Worm (Caenorhabditis elegans) whole organism, L1 larva: ENCODE measurements around the gene srw-33.

ENCODE experiments used
- C04F5.9 ChIP-seq: sonication (generic microtip); optimal IDR thresholded peaks from 2 replicates; lab custom pipeline; 2016; ENCODE audit warnings: missing genetic modification characterization, missing compliant biosample characterization
- Y116A8C.19 ChIP-seq: sonication (generic microtip); optimal IDR thresholded peaks from 2 replicates; lab custom pipeline; 2016; ENCODE audit warnings: missing compliant biosample characterization, missing genetic modification characterization, borderline replicate concordance
- aha-1 ChIP-seq: fragments of 150-350 bp; optimal IDR thresholded peaks from 2 replicates; lab custom pipeline; 2014; ENCODE audit warnings: missing biosample characterization, missing genetic modification characterization
- alr-1 ChIP-seq: fragments of 200-800 bp; sonication (Bioruptor generic); optimal IDR thresholded peaks from 2 replicates; lab custom pipeline; 2018; ENCODE audit warnings: borderline replicate concordance, mild to moderate bottlenecking, missing genetic modification characterization, missing compliant biosample characterization
- ceh-63 ChIP-seq: fragments of 200-800 bp; sonication (Bioruptor generic); optimal IDR thresholded peaks from 2 replicates; lab custom pipeline; 2018; ENCODE audit warnings: mild to moderate bottlenecking, missing genetic modification characterization, missing compliant biosample characterization
- ceh-90 ChIP-seq: sonication (generic microtip); optimal IDR thresholded peaks from 2 replicates; lab custom pipeline; 2016; ENCODE audit warnings: missing genetic modification characterization, missing compliant biosample characterization
- efl-1 ChIP-seq, 4 experiments: fragments of 150-350 bp; optimal IDR thresholded peaks in 3 of 4; peaks in 1 of 4; 1 replicate in 1 of 4; 2 replicates in 3 of 4; lab custom pipeline; 2014; ENCODE audit warnings: missing biosample characterization in 2 of 4, missing genetic modification characterization in 2 of 4, missing genetic modification reagents in 2 of 4
- efl-3 ChIP-seq: fragments of 200-800 bp; sonication (Bioruptor generic); optimal IDR thresholded peaks from 2 replicates; lab custom pipeline; 2018; ENCODE audit warnings: mild to moderate bottlenecking, missing genetic modification characterization, missing compliant biosample characterization
- elt-2 ChIP-seq: sonication (generic microtip); optimal IDR thresholded peaks from 2 replicates; lab custom pipeline; 2016; ENCODE audit warnings: missing genetic modification characterization, mild to moderate bottlenecking, inconsistent platforms, missing compliant biosample characterization, missing genetic modification reagents
- fkh-10 ChIP-seq: sonication (generic microtip); optimal IDR thresholded peaks from 2 replicates; lab custom pipeline; 2017; ENCODE audit warnings: missing biosample characterization, missing genetic modification reagents, missing genetic modification characterization
- fkh-4 ChIP-seq: sonication (generic microtip); optimal IDR thresholded peaks from 2 replicates; lab custom pipeline; 2016; ENCODE audit warnings: missing compliant biosample characterization, missing genetic modification characterization, borderline replicate concordance
- fos-1 ChIP-seq: fragments of 150-350 bp; optimal IDR thresholded peaks from 2 replicates; lab custom pipeline; 2014; ENCODE audit warnings: missing biosample characterization, missing genetic modification characterization
- jun-1 ChIP-seq: fragments of 150-350 bp; optimal IDR thresholded peaks from 2 replicates; lab custom pipeline; 2014; ENCODE audit warnings: missing biosample characterization, missing genetic modification reagents, missing genetic modification characterization
- lin-13 ChIP-seq: fragments of 150-350 bp; optimal IDR thresholded peaks from 2 replicates; lab custom pipeline; 2014; ENCODE audit warnings: missing biosample characterization, missing genetic modification reagents, missing genetic modification characterization
- lin-14 ChIP-seq: fragments of 200-800 bp; sonication (Bioruptor generic); optimal IDR thresholded peaks from 2 replicates; lab custom pipeline; 2018; ENCODE audit warnings: mild to moderate bottlenecking, missing genetic modification characterization, moderate library complexity, missing compliant biosample characterization
- lin-35 ChIP-seq, 2 experiments: fragments of 150-350 bp; optimal IDR thresholded peaks; 2 replicates each; lab custom pipeline; 2014; ENCODE audit warnings: missing biosample characterization in 2 of 2, missing genetic modification characterization in 2 of 2, missing genetic modification reagents in 2 of 2
- mdl-1 ChIP-seq, 2 experiments: fragments of 150-350 bp; optimal IDR thresholded peaks; 2 replicates each; lab custom pipeline; 2014 to 2017; ENCODE audit warnings: missing biosample characterization in 2 of 2, missing genetic modification characterization in 2 of 2, inconsistent platforms in 1 of 2
- nhr-19 ChIP-seq: fragments of 200-800 bp; sonication (Bioruptor generic); conservative IDR thresholded peaks from 2 replicates; pipeline ENCODE4 v1.3.6; 2022; ENCODE audit warnings: missing genetic modification characterization, missing compliant biosample characterization
- nhr-20 ChIP-seq: sonication (generic microtip); optimal IDR thresholded peaks from 2 replicates; lab custom pipeline; 2016; ENCODE audit warnings: mild to moderate bottlenecking, missing genetic modification characterization, missing compliant biosample characterization
- nhr-76 ChIP-seq: sonication (generic microtip); optimal IDR thresholded peaks from 2 replicates; lab custom pipeline; 2017; ENCODE audit warnings: missing biosample characterization, missing genetic modification characterization
- nhr-77 ChIP-seq: fragments of 150-350 bp; optimal IDR thresholded peaks from 2 replicates; lab custom pipeline; 2014; ENCODE audit warnings: missing biosample characterization, missing genetic modification characterization
- nhr-90 ChIP-seq: sonication (generic microtip); optimal IDR thresholded peaks from 2 replicates; lab custom pipeline; 2016; ENCODE audit warnings: mild to moderate bottlenecking, missing genetic modification characterization, missing compliant biosample characterization; ENCODE audit not compliant: poor library complexity
- snu-23 ChIP-seq: sonication (generic microtip); optimal IDR thresholded peaks from 2 replicates; lab custom pipeline; 2016; ENCODE audit warnings: missing genetic modification characterization, missing compliant biosample characterization
- sox-4 ChIP-seq: sonication (generic microtip); optimal IDR thresholded peaks from 2 replicates; lab custom pipeline; 2016; ENCODE audit warnings: missing genetic modification characterization, missing compliant biosample characterization
- sup-37 ChIP-seq: fragments of 200-800 bp; sonication (Bioruptor generic); optimal IDR thresholded peaks from 2 replicates; lab custom pipeline; 2018; ENCODE audit warnings: mild to moderate bottlenecking, missing genetic modification characterization, missing compliant biosample characterization
- swsn-7 ChIP-seq: sonication (generic microtip); optimal IDR thresholded peaks from 2 replicates; lab custom pipeline; 2016; ENCODE audit warnings: missing genetic modification characterization, missing compliant biosample characterization
- tbx-2 ChIP-seq: sonication (generic microtip); optimal IDR thresholded peaks from 2 replicates; lab custom pipeline; 2016; ENCODE audit warnings: missing genetic modification characterization, missing compliant biosample characterization
- unc-98 ChIP-seq: fragments of 200-800 bp; sonication (Bioruptor generic); IDR thresholded peaks from 2 replicates; pipeline ENCODE4 v1.3.6; 2022; ENCODE audit warnings: missing genetic modification characterization, missing compliant biosample characterization
- zag-1 ChIP-seq: fragments of 150-350 bp; optimal IDR thresholded peaks from 2 replicates; lab custom pipeline; 2014; ENCODE audit warnings: missing biosample characterization, missing genetic modification characterization
- ztf-11 ChIP-seq, 2 experiments: sonication (generic microtip); optimal IDR thresholded peaks; 2 replicates each; lab custom pipeline; 2016 to 2017; ENCODE audit warnings: missing genetic modification characterization in 2 of 2, missing biosample characterization in 1 of 2, missing compliant biosample characterization in 1 of 2

srw-33 gene

ce11 chrV:15451421-15451820 lies at the start of gene srw-33:
Gene srw-33 (minus strand): TSS chrV:15451521.
- no peak for TF ChIP-seq sox-4 (tag; lab: Kevin White, UChicago)
- no peak for TF ChIP-seq C04F5.9 (tag; lab: Kevin White, UChicago)
- no peak for TF ChIP-seq fkh-10 (GFP tag; lab: Kevin White, UChicago)
- no peak for TF ChIP-seq nhr-90 (tag; lab: Kevin White, UChicago)
- no peak for TF ChIP-seq mdl-1 (tag; optimal IDR thresholded peaks at IDR 0.05; lab: Kevin White, UChicago)
- no peak for TF ChIP-seq ceh-90 (tag; lab: Kevin White, UChicago)
- no peak for TF ChIP-seq ceh-63 (GFP tag; lab: Kevin White, UChicago)

ce11 chrV:15499099-15499498 lies 47.8 kb upstream of the srw-33 start:
- TF ChIP-seq lin-14 (GFP tag; lab: Kevin White, UChicago) (peak; percentile 2), elt-2 (tag; lab: Kevin White, UChicago) (peak; percentile 7), unc-98 (GFP tag; lab: Robert Waterston, UW) (no peak), efl-1 (optimal IDR thresholded peaks at IDR 0.05; lab: Kevin White, UChicago) (peak in 1 of 2 experiments; percentile 11), efl-1 (GFP tag; optimal IDR thresholded peaks at IDR 0.05 in 1 of 2; lab: Kevin White, UChicago) (peak in 1 of 2 experiments; percentile 77), snu-23 (GFP tag; lab: Kevin White, UChicago) (no peak), mdl-1 (tag; optimal IDR thresholded peaks at IDR 0.05; lab: Kevin White, UChicago) (no peak), Y116A8C.19 (no peak)

ce11 chrV:15498434-15498833 lies 47.1 kb upstream of the srw-33 start, which contains the start of gene C06B8.7:
Gene C06B8.7 (plus strand): TSS chrV:15498734.
- TF ChIP-seq alr-1 (tag; lab: Kevin White, UChicago) (no peak), aha-1 (no peak), lin-35 (GFP tag; optimal IDR thresholded peaks at IDR 0.05; lab: Kevin White, UChicago) (no peak), efl-3 (GFP tag; lab: Kevin White, UChicago) (no peak), zag-1 (tag; lab: Kevin White, UChicago) (no peak)
- TF ChIP-seq, all 84 proteins: peak for 0

ce11 chrV:15497731-15498130 lies 46.4 kb upstream of the srw-33 start:
- TF ChIP-seq elt-2 (tag; lab: Kevin White, UChicago) (peak; percentile 88), fos-1 (tag; lab: Kevin White, UChicago) (peak; percentile 3), fkh-4 (tag; lab: Kevin White, UChicago) (no peak), nhr-76 (tag; lab: Kevin White, UChicago) (no peak), mdl-1 (tag; optimal IDR thresholded peaks at IDR 0.05; lab: Kevin White, UChicago) (peak in 1 of 2 experiments; percentile 18), efl-1 (optimal IDR thresholded peaks at IDR 0.05; lab: Kevin White, UChicago) (peak; percentile 20 to 48), efl-1 (GFP tag; optimal IDR thresholded peaks at IDR 0.05 in 1 of 2; lab: Kevin White, UChicago) (no peak), nhr-90 (tag; lab: Kevin White, UChicago) (peak; percentile 48), lin-35 (GFP tag; optimal IDR thresholded peaks at IDR 0.05; lab: Kevin White, UChicago) (peak in 1 of 2 experiments; percentile 49), C04F5.9 (tag; lab: Kevin White, UChicago) (no peak), lin-14 (GFP tag; lab: Kevin White, UChicago) (peak; percentile 68), nhr-20 (peak; percentile 19), sup-37 (no peak), jun-1 (tag; lab: Kevin White, UChicago) (peak; percentile 82), ztf-11 (tag; optimal IDR thresholded peaks at IDR 0.05; lab: Kevin White, UChicago) (no peak), nhr-77 (tag; lab: Kevin White, UChicago) (peak; percentile 21), tbx-2 (tag; lab: Kevin White, UChicago) (peak; percentile 19), nhr-19 (GFP tag; lab: Robert Waterston, UW) (no peak), swsn-7 (peak; percentile 30)

ce11 chrV:15495169-15495568 lies 43.8 kb upstream of the srw-33 start, which contains the start of gene srh-219:
Gene srh-219 (plus strand): TSS chrV:15495469.
- TF ChIP-seq efl-1 (optimal IDR thresholded peaks at IDR 0.05; lab: Kevin White, UChicago) (no peak), efl-1 (GFP tag; optimal IDR thresholded peaks at IDR 0.05 in 1 of 2; lab: Kevin White, UChicago) (peak in 1 of 2 experiments; percentile 48), lin-13 (GFP tag; lab: Kevin White, UChicago) (no peak), zag-1 (tag; lab: Kevin White, UChicago) (no peak), unc-98 (GFP tag; lab: Robert Waterston, UW) (no peak)
